Fruit fly (Drosophila melanogaster) whole organism, wandering third instar larva: ENCODE measurements around the gene CG4287.
A peak's percentile ranks its signal among the peaks of the same experiment; 100 is the strongest.

ENCODE experiments used
- Abd-B ChIP-seq: fragments of >200 bp; optimal IDR thresholded peaks from 2 replicates; lab custom pipeline; 2017; ENCODE audit warnings: missing biosample characterization, missing genetic modification characterization
- CrebA ChIP-seq: fragments of 200-800 bp; sonication (Bioruptor generic); optimal IDR thresholded peaks from 2 replicates; lab custom pipeline; 2016; ENCODE audit warnings: missing biosample characterization, mild to moderate bottlenecking, missing genetic modification characterization, borderline replicate concordance
- Dif ChIP-seq: fragments of 200-275, 200-300 bp; sonication (Bioruptor generic); optimal IDR thresholded peaks from 2 replicates; lab custom pipeline; 2018; ENCODE audit warnings: missing biosample characterization, missing genetic modification characterization; ENCODE audit not compliant: partially characterized antibody
- HLH106 ChIP-seq: fragments of 200-800 bp; optimal IDR thresholded peaks from 3 replicates; lab custom pipeline; 2019; ENCODE audit warnings: missing biosample characterization, mild to moderate bottlenecking, missing genetic modification characterization, moderate library complexity
- Hnf4 ChIP-seq: fragments of 200-800 bp; sonication (Bioruptor generic); optimal IDR thresholded peaks from 2 replicates; lab custom pipeline; 2016; ENCODE audit warnings: missing biosample characterization, mild to moderate bottlenecking, missing genetic modification characterization
- Hr78 ChIP-seq: fragments of >200 bp; optimal IDR thresholded peaks from 2 replicates; lab custom pipeline; 2017; ENCODE audit warnings: missing biosample characterization, missing genetic modification characterization
- Hr83 ChIP-seq: fragments of 200-300 bp; sonication (Bioruptor generic); optimal IDR thresholded peaks from 2 replicates; lab custom pipeline; 2016; ENCODE audit warnings: missing biosample characterization, mild to moderate bottlenecking, missing genetic modification characterization, moderate library complexity; ENCODE audit not compliant: poor library complexity, severe bottlenecking
- Jra ChIP-seq: sonication (Bioruptor generic); optimal IDR thresholded peaks from 2 replicates; lab custom pipeline; 2016; ENCODE audit warnings: missing biosample characterization, missing genetic modification characterization
- Mio ChIP-seq: sonication (Bioruptor generic); optimal IDR thresholded peaks from 2 replicates; lab custom pipeline; 2016; ENCODE audit warnings: missing biosample characterization, missing genetic modification characterization
- Myc ChIP-seq: fragments of >200 bp; optimal IDR thresholded peaks from 2 replicates; lab custom pipeline; 2017
- N ChIP-seq: fragments of >200 bp; optimal IDR thresholded peaks from 2 replicates; lab custom pipeline; 2018; ENCODE audit warnings: missing biosample characterization, missing external identifiers, missing genetic modification characterization
- OdsH ChIP-seq: fragments of 200-800 bp; sonication (Bioruptor generic); optimal IDR thresholded peaks from 2 replicates; lab custom pipeline; 2016; ENCODE audit warnings: missing biosample characterization, mild to moderate bottlenecking, missing genetic modification characterization
- Rel ChIP-seq, 2 experiments: fragments of 200-800 bp; sonication (Bioruptor generic) in 1 of 2; optimal IDR thresholded peaks; 2 replicates in 1 of 2; 3 replicates in 1 of 2; lab custom pipeline; 2016 to 2019; ENCODE audit warnings: mild to moderate bottlenecking in 2 of 2, missing biosample characterization in 2 of 2, missing genetic modification characterization in 2 of 2, moderate library complexity in 1 of 2
- Sp1 ChIP-seq: fragments of 200-800 bp; sonication (Bioruptor generic); optimal IDR thresholded peaks from 3 replicates; lab custom pipeline; 2019; ENCODE audit warnings: missing biosample characterization, mild to moderate bottlenecking, missing genetic modification characterization, moderate library complexity
- Vsx2 ChIP-seq: fragments of 200-300, 225-300 bp; sonication (Bioruptor generic); optimal IDR thresholded peaks from 2 replicates; lab custom pipeline; 2018; ENCODE audit warnings: missing biosample characterization, missing genetic modification characterization; ENCODE audit not compliant: partially characterized antibody
- br ChIP-seq: fragments of 200-800 bp; sonication (Bioruptor generic); optimal IDR thresholded peaks from 2 replicates; lab custom pipeline; 2016; ENCODE audit warnings: missing biosample characterization, missing genetic modification characterization
- dl ChIP-seq, 2 experiments: fragments of 175-275, 200-275 bp in 1 of 2; fragments of 200-275 bp in 1 of 2; sonication (Bioruptor generic); optimal IDR thresholded peaks; lab custom pipeline; 2018; ENCODE audit warnings: mild to moderate bottlenecking in 2 of 2, missing biosample characterization in 2 of 2, missing genetic modification characterization in 2 of 2, moderate library complexity in 2 of 2; ENCODE audit not compliant: partially characterized antibody in 2 of 2, insufficient read depth in 1 of 2
- dmrt93B ChIP-seq: fragments of 200-800 bp; sonication (Bioruptor generic); optimal IDR thresholded peaks from 2 replicates; lab custom pipeline; 2018; ENCODE audit warnings: missing biosample characterization, mild to moderate bottlenecking, missing genetic modification characterization
- dsf ChIP-seq: sonication (Bioruptor generic); optimal IDR thresholded peaks from 2 replicates; lab custom pipeline; 2016; ENCODE audit warnings: missing biosample characterization, missing genetic modification characterization, borderline replicate concordance
- ey ChIP-seq: fragments of 200-800 bp; sonication (Bioruptor generic); optimal IDR thresholded peaks from 2 replicates; lab custom pipeline; 2016; ENCODE audit warnings: missing biosample characterization, missing genetic modification characterization
- foxo ChIP-seq, 2 experiments: fragments of 200-800 bp; sonication (Bioruptor generic); optimal IDR thresholded peaks; 2 replicates in 1 of 2; 3 replicates in 1 of 2; lab custom pipeline; 2016 to 2017; ENCODE audit warnings: missing biosample characterization in 2 of 2, missing genetic modification characterization in 2 of 2
- fru ChIP-seq: fragments of 200-800 bp; sonication (Bioruptor generic); optimal IDR thresholded peaks from 3 replicates; lab custom pipeline; 2016; ENCODE audit warnings: missing biosample characterization, mild to moderate bottlenecking, missing genetic modification characterization
- h ChIP-seq: fragments of 200-800 bp; sonication (Bioruptor generic); optimal IDR thresholded peaks from 3 replicates; lab custom pipeline; 2016; ENCODE audit warnings: missing biosample characterization, mild to moderate bottlenecking, missing genetic modification characterization
- jim ChIP-seq: fragments of 175-275, 200-325 bp; sonication (Bioruptor generic); optimal IDR thresholded peaks from 2 replicates; lab custom pipeline; 2016; ENCODE audit warnings: missing biosample characterization, mild to moderate bottlenecking, missing genetic modification characterization
- lola ChIP-seq: fragments of >200 bp; optimal IDR thresholded peaks from 2 replicates; lab custom pipeline; 2017; ENCODE audit warnings: missing biosample characterization, missing genetic modification characterization
- pan ChIP-seq: fragments of >200 bp; optimal IDR thresholded peaks from 2 replicates; lab custom pipeline; 2017
- psq ChIP-seq: fragments of 200-800 bp; sonication (Bioruptor generic); optimal IDR thresholded peaks from 3 replicates; lab custom pipeline; 2017; ENCODE audit warnings: missing biosample characterization, mild to moderate bottlenecking, missing genetic modification characterization, moderate library complexity
- rgr ChIP-seq: fragments of 200-800 bp; sonication (Bioruptor generic); optimal IDR thresholded peaks from 3 replicates; lab custom pipeline; 2016; ENCODE audit warnings: missing biosample characterization, mild to moderate bottlenecking, missing genetic modification characterization
- sage ChIP-seq: fragments of 200-800 bp; sonication (Bioruptor generic); optimal IDR thresholded peaks from 2 replicates; lab custom pipeline; 2016; ENCODE audit warnings: missing biosample characterization, mild to moderate bottlenecking, missing genetic modification characterization
- tai ChIP-seq: sonication (Bioruptor generic); optimal IDR thresholded peaks from 2 replicates; lab custom pipeline; 2016; ENCODE audit warnings: missing biosample characterization, missing genetic modification characterization
- woc ChIP-seq: sonication (Bioruptor generic); optimal IDR thresholded peaks from 2 replicates; lab custom pipeline; 2016; ENCODE audit warnings: missing biosample characterization, mild to moderate bottlenecking, missing genetic modification characterization

The CG4287 gene

dm6 chr3R:15993815-15994572 lies 30.3 kb upstream of the CG4287 start:
- TF ChIP-seq Rel (GFP tag; optimal IDR thresholded peaks at IDR 0.05; lab: Kevin White, UChicago) (no peak), Rel (tag; optimal IDR thresholded peaks at IDR 0.05; lab: Kevin White, UChicago) (no peak), Hr78 (no peak), psq (GFP tag; lab: Kevin White, UChicago) (no peak), br (GFP tag; lab: Kevin White, UChicago) (no peak), Myc (lab: Kevin White, UChicago) (no peak), jim (GFP tag; lab: Kevin White, UChicago) (no peak), dmrt93B (GFP tag; lab: Kevin White, UChicago) (no peak), tai (GFP tag; lab: Kevin White, UChicago) (no peak), rgr (no peak), Hr83 (GFP tag; lab: Kevin White, UChicago) (no peak), foxo (GFP tag; optimal IDR thresholded peaks at IDR 0.05; lab: Kevin White, UChicago) (no peak), OdsH (GFP tag; lab: Kevin White, UChicago) (no peak), Mio (no peak)

dm6 chr3R:15993139-15993804 lies 29.6 kb upstream of the CG4287 start:
- no peak for TF ChIP-seq Sp1
- no peak for TF ChIP-seq Rel (GFP tag; optimal IDR thresholded peaks at IDR 0.05; lab: Kevin White, UChicago)
- TF ChIP-seq Rel (tag; optimal IDR thresholded peaks at IDR 0.05; lab: Kevin White, UChicago): peak; percentile 55
- TF ChIP-seq Dif (GFP tag; lab: Kevin White, UChicago): peak; percentile 88
- TF ChIP-seq h: peak; percentile 5
- TF ChIP-seq foxo (GFP tag; optimal IDR thresholded peaks at IDR 0.05; lab: Kevin White, UChicago): peak in 1 of 2 experiments; percentile 14
- no peak for TF ChIP-seq Vsx2 (GFP tag; lab: Kevin White, UChicago)
- peak; percentile 78 for TF ChIP-seq Hr83 (GFP tag; lab: Kevin White, UChicago)
- TF ChIP-seq dl (GFP tag; optimal IDR thresholded peaks at IDR 0.05; lab: Kevin White, UChicago; ENCODE audit: insufficient read depth in 1 of 2, partially characterized antibody in 2 of 2): peak; percentile 63 to 72
- peak; percentile 49 for TF ChIP-seq psq (GFP tag; lab: Kevin White, UChicago)
- TF ChIP-seq, all 38 proteins: peak for 7

- TF ChIP-seq Rel (GFP tag; optimal IDR thresholded peaks at IDR 0.05; lab: Kevin White, UChicago): no peak
- TF ChIP-seq Rel (tag; optimal IDR thresholded peaks at IDR 0.05; lab: Kevin White, UChicago): peak; percentile 11
- no peak for TF ChIP-seq dmrt93B (GFP tag; lab: Kevin White, UChicago)
- TF ChIP-seq, all 38 proteins: peak for 1
Measured at dm6 chr3R:15991593-15991992, 27.9 kb upstream of the CG4287 start.

- no peak for TF ChIP-seq Abd-B (GFP tag; lab: Kevin White, UChicago)
- no peak for TF ChIP-seq rgr
- no peak for TF ChIP-seq Hnf4 (GFP tag; lab: Kevin White, UChicago)
- TF ChIP-seq OdsH (GFP tag; lab: Kevin White, UChicago): no peak
- TF ChIP-seq N (GFP tag; lab: Kevin White, UChicago): no peak
- no peak for TF ChIP-seq Dif (GFP tag; lab: Kevin White, UChicago)
- TF ChIP-seq sage (GFP tag; lab: Kevin White, UChicago): no peak
- no peak for TF ChIP-seq tai (GFP tag; lab: Kevin White, UChicago)
- TF ChIP-seq Jra (GFP tag; lab: Kevin White, UChicago): no peak
- no peak for TF ChIP-seq dl (GFP tag; optimal IDR thresholded peaks at IDR 0.05; lab: Kevin White, UChicago; ENCODE audit: insufficient read depth in 1 of 2, partially characterized antibody in 2 of 2)
- TF ChIP-seq lola (GFP tag; lab: Kevin White, UChicago): no peak
- no peak for TF ChIP-seq h
- no peak for TF ChIP-seq CrebA (GFP tag; lab: Kevin White, UChicago)
- TF ChIP-seq Hr78: no peak
Measured at dm6 chr3R:15989217-15989921, 25.7 kb upstream of the CG4287 start.

dm6 chr3R:15988353-15988752 lies 24.7 kb upstream of the CG4287 start:
- no peak for TF ChIP-seq sage (GFP tag; lab: Kevin White, UChicago)
- no peak for TF ChIP-seq woc (GFP tag; lab: Kevin White, UChicago)
- TF ChIP-seq ey: no peak
- TF ChIP-seq dsf (GFP tag; lab: Kevin White, UChicago): no peak
- no peak for TF ChIP-seq Jra (GFP tag; lab: Kevin White, UChicago)
- no peak for TF ChIP-seq jim (GFP tag; lab: Kevin White, UChicago)
- TF ChIP-seq pan (lab: Kevin White, UChicago): no peak
- no peak for TF ChIP-seq psq (GFP tag; lab: Kevin White, UChicago)
- TF ChIP-seq CrebA (GFP tag; lab: Kevin White, UChicago): no peak
- TF ChIP-seq fru (GFP tag; lab: Kevin White, UChicago): no peak
- TF ChIP-seq N (GFP tag; lab: Kevin White, UChicago): no peak
- no peak for TF ChIP-seq Vsx2 (GFP tag; lab: Kevin White, UChicago)
- no peak for TF ChIP-seq Hr83 (GFP tag; lab: Kevin White, UChicago)
- TF ChIP-seq HLH106: no peak
- no peak for TF ChIP-seq rgr
- no peak for TF ChIP-seq tai (GFP tag; lab: Kevin White, UChicago)
